Worm (Caenorhabditis elegans): ENCODE measurements around the gene ugt-62.

ugt-62 gene

ce11 chrIII:4568455-4568854 is 28.0 kb upstream of the ugt-62 start, which contains the start of gene idhg-1 (continued):
- TF ChIP-seq nhr-90 (tag; optimal IDR thresholded peaks at IDR 0.05; ENCODE audit: poor library complexity) (peak; percentile 71), lin-14 (GFP tag; optimal IDR thresholded peaks at IDR 0.05) (peak; percentile 71), lin-15B (tag; optimal IDR thresholded peaks at IDR 0.05) (peak; percentile 4), ets-5 (GFP tag; IDR thresholded peaks at IDR 0.05) (no peak), lin-39 (tag; optimal IDR thresholded peaks at IDR 0.05) (peak; percentile 35), nhr-77 (tag; optimal IDR thresholded peaks at IDR 0.05) (peak; percentile 9), nhr-47 (tag; optimal IDR thresholded peaks at IDR 0.05) (peak; percentile 76), snu-23 (GFP tag; optimal IDR thresholded peaks at IDR 0.05) (peak; percentile 85), lir-3 (tag; optimal IDR thresholded peaks at IDR 0.05; ENCODE audit: poor library complexity) (peak; percentile 63), sox-4 (tag; optimal IDR thresholded peaks at IDR 0.05) (peak; percentile 24), irx-1 (tag; optimal IDR thresholded peaks at IDR 0.05) (peak; percentile 34), xbp-1 (tag; optimal IDR thresholded peaks at IDR 0.05) (peak; percentile 71), skn-1 (tag; optimal IDR thresholded peaks at IDR 0.05) (peak; percentile 49), nhr-85 (tag) (peak; percentile 86), dsc-1 (tag; optimal IDR thresholded peaks at IDR 0.05) (peak; percentile 79), pqm-1 (tag; optimal IDR thresholded peaks at IDR 0.05) (no peak), elt-2 (tag; optimal IDR thresholded peaks at IDR 0.05) (peak; percentile 67)

ce11 chrIII:4568030-4568429 is 27.6 kb upstream of the ugt-62 start, which contains the start of gene mlcd-1:
TSS of gene mlcd-1 (minus strand) at chrIII:4568130.
- TF ChIP-seq nhr-12 (tag; optimal IDR thresholded peaks at IDR 0.05), result no peak
- TF ChIP-seq nhr-77 (tag; optimal IDR thresholded peaks at IDR 0.05), result no peak
- TF ChIP-seq egl-27 (tag; optimal IDR thresholded peaks at IDR 0.05), result no peak
- no peak for TF ChIP-seq C16A3.4 (tag; optimal IDR thresholded peaks at IDR 0.05)

- no peak for TF ChIP-seq lin-39 (tag; optimal IDR thresholded peaks at IDR 0.05)
- no peak for TF ChIP-seq fkh-4 (tag; optimal IDR thresholded peaks at IDR 0.05; ENCODE audit: borderline replicate concordance)
- peak; percentile 7 to 35 for TF ChIP-seq efl-1 (optimal IDR thresholded peaks at IDR 0.05)
- TF ChIP-seq efl-1 (GFP tag; optimal IDR thresholded peaks at IDR 0.05 in 1 of 2), result no peak
- TF ChIP-seq snpc-4 (tag; optimal IDR thresholded peaks at IDR 0.05), result peak; percentile 20
- TF ChIP-seq ceh-90 (tag; optimal IDR thresholded peaks at IDR 0.05), result no peak
- TF ChIP-seq nhr-47 (tag; optimal IDR thresholded peaks at IDR 0.05), result peak; percentile 22
- TF ChIP-seq nhr-237 (tag; optimal IDR thresholded peaks at IDR 0.05), result no peak
- peak in 1 of 3 experiments; percentile 18 for TF ChIP-seq dpl-1 (GFP tag; optimal IDR thresholded peaks at IDR 0.05)
- no peak for TF ChIP-seq vab-15 (tag; optimal IDR thresholded peaks at IDR 0.05)
- TF ChIP-seq lin-14 (GFP tag; optimal IDR thresholded peaks at IDR 0.05), result peak; percentile 82
- peak; percentile 42 for TF ChIP-seq snu-23 (GFP tag; optimal IDR thresholded peaks at IDR 0.05)
- TF ChIP-seq pag-3 (tag; optimal IDR thresholded peaks at IDR 0.05; ENCODE audit: borderline replicate concordance, insufficient read depth), result no peak
- TF ChIP-seq aly-2 (tag; optimal IDR thresholded peaks at IDR 0.05), result no peak
- TF ChIP-seq grh-1 (GFP tag; IDR thresholded peaks at IDR 0.05), result no peak
- TF ChIP-seq hpl-2 (GFP tag; optimal IDR thresholded peaks at IDR 0.05), result no peak
- no peak for TF ChIP-seq dsc-1 (tag; optimal IDR thresholded peaks at IDR 0.05)
- TF ChIP-seq ces-1 (GFP tag; optimal IDR thresholded peaks at IDR 0.05), result no peak
- TF ChIP-seq mep-1 (tag; optimal IDR thresholded peaks at IDR 0.05), result peak; percentile 27
- peak; percentile 33 for TF ChIP-seq swsn-7 (tag; optimal IDR thresholded peaks at IDR 0.05)
- TF ChIP-seq mab-9 (GFP tag; IDR thresholded peaks at IDR 0.05), result no peak
- peak; percentile 74 for TF ChIP-seq ztf-4 (tag; optimal IDR thresholded peaks at IDR 0.05)
- TF ChIP-seq mef-2 (tag; optimal IDR thresholded peaks at IDR 0.05), result no peak
- TF ChIP-seq unc-62 (GFP tag; optimal IDR thresholded peaks at IDR 0.05), result no peak
- peak; percentile 65 for TF ChIP-seq nhr-85 (tag)
- peak; percentile 21 to 46 for TF ChIP-seq lsy-2 (tag; optimal IDR thresholded peaks at IDR 0.05)
- no peak for TF ChIP-seq elt-3 (tag; optimal IDR thresholded peaks at IDR 0.05)
- TF ChIP-seq unc-130 (tag; optimal IDR thresholded peaks at IDR 0.05), result no peak
- peak in 1 of 3 experiments; percentile 0 for TF ChIP-seq ceh-82 (tag; optimal IDR thresholded peaks at IDR 0.05)
- no peak for TF ChIP-seq pax-3 (tag; optimal IDR thresholded peaks at IDR 0.05)
- TF ChIP-seq lin-35 (GFP tag; optimal IDR thresholded peaks at IDR 0.05), result peak in 1 of 2 experiments; percentile 0
- TF ChIP-seq nhr-71 (tag; optimal IDR thresholded peaks at IDR 0.05), result peak; percentile 39
- TF ChIP-seq egl-13 (tag; optimal IDR thresholded peaks at IDR 0.05), result no peak
- no peak for TF ChIP-seq unc-30 (tag; optimal IDR thresholded peaks at IDR 0.05)
These were observed 21.8 kb upstream of the ugt-62 start, which contains the start of gene pan-1 for ce11 chrIII:4562070-4562788. TSS of gene pan-1 (plus strand) at chrIII:4562738.

Measured in whole organism, L1 larva.